Fruit fly (Drosophila melanogaster) whole organism, embryonic: ENCODE data around the gene Tim17b1.

Experiments used
- CG10321 ChIP-seq: fragments of 200-800 bp; sonication (Bioruptor generic); IDR thresholded peaks from 2 replicates; pipeline ENCODE4 v1.3.6; 2022; ENCODE audit warnings: missing biosample characterization, missing genetic modification characterization
- CG17829 ChIP-seq: fragments of 200-800 bp; optimal IDR thresholded peaks from 2 replicates; lab custom pipeline; 2019; ENCODE audit warnings: missing biosample characterization, mild to moderate bottlenecking, missing genetic modification characterization, moderate library complexity
- CG2116 ChIP-seq: fragments of 200-800 bp; sonication (Bioruptor generic); optimal IDR thresholded peaks from 3 replicates; lab custom pipeline; 2018; ENCODE audit warnings: missing biosample characterization, mild to moderate bottlenecking, missing genetic modification characterization
- CG4707 ChIP-seq: fragments of 200-800 bp; sonication (Bioruptor generic); optimal IDR thresholded peaks from 2 replicates; lab custom pipeline; 2018; ENCODE audit warnings: missing biosample characterization, mild to moderate bottlenecking, missing genetic modification characterization, moderate library complexity
- CG4820 ChIP-seq: fragments of 200-800 bp; sonication (Bioruptor generic); optimal IDR thresholded peaks from 3 replicates; lab custom pipeline; 2016; ENCODE audit warnings: missing biosample characterization, missing genetic modification characterization
- CoRest ChIP-seq: fragments of 200-800 bp; sonication (Bioruptor generic); optimal IDR thresholded peaks from 3 replicates; lab custom pipeline; 2018; ENCODE audit warnings: missing biosample characterization, mild to moderate bottlenecking, missing genetic modification characterization, moderate library complexity
- D19B ChIP-seq: fragments of 200-800 bp; sonication (Bioruptor generic); optimal IDR thresholded peaks from 2 replicates; lab custom pipeline; 2017; ENCODE audit warnings: missing biosample characterization, mild to moderate bottlenecking, missing genetic modification characterization
- GATAe ChIP-seq: fragments of 200-800 bp; sonication (Bioruptor generic); conservative IDR thresholded peaks from 2 replicates; pipeline ENCODE4 v1.3.6; 2022; ENCODE audit warnings: missing biosample characterization, missing genetic modification characterization
- Rfx ChIP-seq: fragments of 200-800 bp; sonication (Bioruptor generic); IDR thresholded peaks from 2 replicates; pipeline ENCODE4 v1.3.6; 2022; ENCODE audit warnings: missing biosample characterization, missing genetic modification characterization
- ac ChIP-seq: fragments of 200-800 bp; sonication (Bioruptor generic); optimal IDR thresholded peaks from 3 replicates; lab custom pipeline; 2017; ENCODE audit warnings: missing biosample characterization, mild to moderate bottlenecking, missing genetic modification characterization
- bab2 ChIP-seq: fragments of 200-800 bp; sonication (Bioruptor generic); optimal IDR thresholded peaks from 2 replicates; lab custom pipeline; 2016; ENCODE audit warnings: missing biosample characterization, missing genetic modification characterization
- dm ChIP-seq: fragments of 200-800 bp; sonication (Bioruptor generic); optimal IDR thresholded peaks from 3 replicates; lab custom pipeline; 2016; ENCODE audit warnings: missing biosample characterization, missing genetic modification characterization
- seq ChIP-seq: fragments of 200-800 bp; sonication (Bioruptor generic); IDR thresholded peaks from 2 replicates; pipeline ENCODE4 v1.3.6; 2022; ENCODE audit warnings: missing biosample characterization, missing genetic modification characterization
- ttk ChIP-seq: fragments of 200-800 bp; sonication (Bioruptor generic); IDR thresholded peaks from 2 replicates; pipeline ENCODE4 v2.1.2; 2022; ENCODE audit warnings: missing biosample characterization, missing genetic modification characterization

- peak; percentile 83 for TF ChIP-seq Rfx (GFP tag; lab: Robert Waterston, UW)
- TF ChIP-seq ttk, result peak; percentile 47; the same call in 1 of the 2 replicates
- TF ChIP-seq dm (GFP tag; lab: Kevin White, UChicago), result no peak
- TF ChIP-seq CG10321 (GFP tag; lab: Robert Waterston, UW), result no peak
- TF ChIP-seq D19B (GFP tag; lab: Kevin White, UChicago), result no peak
- peak; percentile 38 for TF ChIP-seq CG2116
- TF ChIP-seq CG4820 (GFP tag; lab: Kevin White, UChicago), result peak; percentile 59
- no peak for TF ChIP-seq CG4707
- peak; percentile 60 for TF ChIP-seq CoRest (tag; lab: Kevin White, UChicago)
- TF ChIP-seq ac (GFP tag; lab: Kevin White, UChicago), result no peak
- TF ChIP-seq bab2 (GFP tag; lab: Kevin White, UChicago), result peak; percentile 64
- TF ChIP-seq seq (GFP tag; lab: Robert Waterston, UW), result peak; percentile 6; the same call in 1 of the 2 replicates
- no peak for TF ChIP-seq GATAe
- peak; percentile 60 for TF ChIP-seq CG17829 (tag; lab: Kevin White, UChicago)
These were observed 1.2 kb upstream of the Tim17b1 start for dm6 chr3R:5298599-5299307.
